Fruit fly (Drosophila melanogaster): ENCODE measurements around the gene CG13069.

The CG13069 gene

DNA sequence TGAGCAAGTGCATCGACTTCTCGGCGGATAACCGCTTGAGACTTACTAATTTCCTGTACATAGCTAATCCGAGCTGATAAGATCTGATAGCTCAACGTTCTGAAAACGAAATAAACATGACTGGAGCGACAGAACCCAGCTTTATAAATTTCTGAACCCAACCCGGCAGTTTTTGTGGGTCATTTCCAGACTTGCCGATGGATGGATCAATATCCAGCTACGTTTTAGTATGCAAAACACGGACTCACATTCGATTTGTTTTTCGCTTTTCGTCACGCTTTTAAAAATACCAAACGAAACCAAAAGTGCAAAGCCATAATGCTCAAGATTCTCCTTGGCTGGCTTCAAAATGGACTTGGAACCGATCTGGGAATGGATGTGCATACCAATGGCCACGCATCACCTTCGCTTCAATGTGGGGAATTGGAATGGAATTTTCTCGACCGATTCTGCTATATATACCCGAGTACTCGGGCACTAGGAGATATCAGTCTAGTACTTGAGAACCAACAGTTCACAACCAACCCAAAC lies 5.7 kb downstream of the CG13069 start, which contains the start of the genes CG34248 and CG13067:
CG34248 (minus strand) TSS at position 101 of the 531 bp plus-strand sequence.
CG13067 (plus strand) TSS at position 481 of the 531 bp plus-strand sequence.
- TF ChIP-seq sage (GFP tag; optimal IDR thresholded peaks at IDR 0.05) (no peak), CG9705 (GFP tag; optimal IDR thresholded peaks at IDR 0.05) (no peak), Jra (GFP tag; optimal IDR thresholded peaks at IDR 0.05) (no peak), Abd-B (GFP tag; optimal IDR thresholded peaks at IDR 0.05) (no peak), Hnf4 (GFP tag; optimal IDR thresholded peaks at IDR 0.05) (no peak), OdsH (GFP tag; optimal IDR thresholded peaks at IDR 0.05) (no peak), Rel (GFP tag; optimal IDR thresholded peaks at IDR 0.05) (no peak), Rel (tag; optimal IDR thresholded peaks at IDR 0.05) (no peak), psq (GFP tag; optimal IDR thresholded peaks at IDR 0.05) (no peak), sv (GFP tag; optimal IDR thresholded peaks at IDR 0.05) (no peak), Hr83 (GFP tag; optimal IDR thresholded peaks at IDR 0.05; ENCODE audit: poor library complexity, severe bottlenecking) (no peak), ey (GFP tag; optimal IDR thresholded peaks at IDR 0.05) (no peak), jim (GFP tag; optimal IDR thresholded peaks at IDR 0.05) (no peak), tai (GFP tag; optimal IDR thresholded peaks at IDR 0.05) (no peak), Sp1 (GFP tag; optimal IDR thresholded peaks at IDR 0.05) (no peak), rgr (GFP tag; optimal IDR thresholded peaks at IDR 0.05) (no peak)

dm6 chr3L:16272338-16272959 lies 7.3 kb downstream of the CG13069 start, which contains the start of gene CG13066:
TSS of gene CG13066 (plus strand) at chr3L:16272909.
- no peak for TF ChIP-seq rgr (GFP tag; optimal IDR thresholded peaks at IDR 0.05)
- TF ChIP-seq Sp1 (GFP tag; optimal IDR thresholded peaks at IDR 0.05) = no peak
- TF ChIP-seq Rel (GFP tag; optimal IDR thresholded peaks at IDR 0.05) = no peak
- no peak for TF ChIP-seq Rel (tag; optimal IDR thresholded peaks at IDR 0.05)
- TF ChIP-seq Abd-B (GFP tag; optimal IDR thresholded peaks at IDR 0.05) = no peak
- TF ChIP-seq CG9705 (GFP tag; optimal IDR thresholded peaks at IDR 0.05) = no peak
- no peak for TF ChIP-seq ey (GFP tag; optimal IDR thresholded peaks at IDR 0.05)
- TF ChIP-seq CG32264 (GFP tag; optimal IDR thresholded peaks at IDR 0.05) = no peak
- no peak for TF ChIP-seq dsf (GFP tag; optimal IDR thresholded peaks at IDR 0.05; ENCODE audit: borderline replicate concordance)
- TF ChIP-seq CrebA (GFP tag; optimal IDR thresholded peaks at IDR 0.05; ENCODE audit: borderline replicate concordance) = no peak

dm6 chr3L:16275391-16276017 lies 10.3 kb downstream of the CG13069 start:
- TF ChIP-seq CrebA (GFP tag; optimal IDR thresholded peaks at IDR 0.05; ENCODE audit: borderline replicate concordance) (no peak), CG32264 (GFP tag; optimal IDR thresholded peaks at IDR 0.05) (no peak), usp (GFP tag; optimal IDR thresholded peaks at IDR 0.05) (no peak), Hnf4 (GFP tag; optimal IDR thresholded peaks at IDR 0.05) (no peak), Jra (GFP tag; optimal IDR thresholded peaks at IDR 0.05) (no peak), h (GFP tag; optimal IDR thresholded peaks at IDR 0.05) (no peak), Abd-B (GFP tag; optimal IDR thresholded peaks at IDR 0.05) (no peak), sv (GFP tag; optimal IDR thresholded peaks at IDR 0.05) (no peak)

DNA sequence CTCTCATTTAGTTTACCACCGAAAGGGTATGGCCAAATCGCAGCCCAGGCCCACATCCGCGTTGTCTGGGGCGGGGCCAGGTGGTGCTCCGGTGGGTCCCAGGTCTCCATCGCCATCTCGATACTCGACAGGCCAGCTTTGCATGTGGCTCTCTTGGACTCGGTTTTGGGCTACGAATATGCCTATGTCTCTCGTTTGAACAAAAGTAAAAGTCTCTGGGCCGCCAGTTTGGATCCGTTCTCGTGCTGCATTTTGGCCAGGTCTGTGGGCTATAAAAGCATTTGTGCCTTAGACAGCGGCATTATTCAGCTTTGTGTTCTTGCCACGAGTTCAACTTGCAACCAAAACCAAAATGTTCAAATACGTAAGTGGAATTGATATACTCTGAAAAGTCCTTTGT lies 11.9 kb downstream of the CG13069 start, which contains the start of gene CG13065:
CG13065 (plus strand) TSS at position 301 of the 400 bp plus-strand sequence.
- TF ChIP-seq Jra (GFP tag; optimal IDR thresholded peaks at IDR 0.05) (no peak), brk (GFP tag; optimal IDR thresholded peaks at IDR 0.05) (no peak), sage (GFP tag; optimal IDR thresholded peaks at IDR 0.05) (no peak), Hnf4 (GFP tag; optimal IDR thresholded peaks at IDR 0.05) (no peak), Hr83 (GFP tag; optimal IDR thresholded peaks at IDR 0.05; ENCODE audit: poor library complexity, severe bottlenecking) (no peak), ey (GFP tag; optimal IDR thresholded peaks at IDR 0.05) (no peak), jim (GFP tag; optimal IDR thresholded peaks at IDR 0.05) (no peak), Dfd (GFP tag; optimal IDR thresholded peaks at IDR 0.05) (no peak), Abd-B (GFP tag; optimal IDR thresholded peaks at IDR 0.05) (no peak), dmrt93B (GFP tag; optimal IDR thresholded peaks at IDR 0.05) (no peak), usp (GFP tag; optimal IDR thresholded peaks at IDR 0.05) (no peak), Myc (optimal IDR thresholded peaks at IDR 0.05) (no peak), Rel (GFP tag; optimal IDR thresholded peaks at IDR 0.05) (no peak), Rel (tag; optimal IDR thresholded peaks at IDR 0.05) (no peak), Hr78 (GFP tag; optimal IDR thresholded peaks at IDR 0.05) (no peak), Vsx2 (GFP tag; optimal IDR thresholded peaks at IDR 0.05; ENCODE audit: partially characterized antibody) (no peak), pan (optimal IDR thresholded peaks at IDR 0.05) (no peak), OdsH (GFP tag; optimal IDR thresholded peaks at IDR 0.05) (no peak), Sp1 (GFP tag; optimal IDR thresholded peaks at IDR 0.05) (no peak)

- no peak for TF ChIP-seq pan (optimal IDR thresholded peaks at IDR 0.05)
- no peak for TF ChIP-seq dl (GFP tag; optimal IDR thresholded peaks at IDR 0.05; ENCODE audit: insufficient read depth in 1 of 2, partially characterized antibody in 2 of 2)
- no peak for TF ChIP-seq fru (GFP tag; optimal IDR thresholded peaks at IDR 0.05)
- TF ChIP-seq N (GFP tag; optimal IDR thresholded peaks at IDR 0.05) = no peak
- no peak for TF ChIP-seq CG32264 (GFP tag; optimal IDR thresholded peaks at IDR 0.05)
- no peak for TF ChIP-seq Hnf4 (GFP tag; optimal IDR thresholded peaks at IDR 0.05)
- no peak for TF ChIP-seq tai (GFP tag; optimal IDR thresholded peaks at IDR 0.05)
- TF ChIP-seq br (GFP tag; optimal IDR thresholded peaks at IDR 0.05) = no peak
- TF ChIP-seq Abd-B (GFP tag; optimal IDR thresholded peaks at IDR 0.05) = no peak
These were observed 14.0 kb downstream of the CG13069 start, which contains the start of gene CG13050 for dm6 chr3L:16279171-16279570. TSS of gene CG13050 (minus strand) at chr3L:16279271.

Measured in whole organism, wandering third instar larva.